Worm (Caenorhabditis elegans) whole organism, young adult: Measurements from ENCODE around the gene ssr-2.
A peak's percentile ranks its signal among the peaks of the same experiment; 100 is the strongest.

ENCODE experiments used
- C06A6.2 ChIP-seq: fragments of 200-800 bp; sonication (Bioruptor generic); conservative IDR thresholded peaks from 2 replicates; pipeline ENCODE4 v1.3.6; 2022; ENCODE audit warnings: missing genetic modification characterization, missing compliant biosample characterization
- C17E4.6 ChIP-seq: fragments of 200-800 bp; sonication (Bioruptor generic); IDR thresholded peaks from 2 replicates; pipeline ENCODE4 v1.3.6; 2022; ENCODE audit warnings: missing genetic modification reagents, missing genetic modification characterization, missing compliant biosample characterization
- D2030.7 ChIP-seq: fragments of 200-800 bp; sonication (Bioruptor generic); IDR thresholded peaks from 2 replicates; pipeline ENCODE4 v1.3.6; 2022; ENCODE audit warnings: missing genetic modification reagents, missing genetic modification characterization, missing compliant biosample characterization
- F22D6.2 ChIP-seq: sonication (generic microtip); optimal IDR thresholded peaks from 2 replicates; lab custom pipeline; 2016; ENCODE audit warnings: mild to moderate bottlenecking, missing genetic modification characterization, missing compliant biosample characterization
- F23B12.7 ChIP-seq: sonication (generic microtip); optimal IDR thresholded peaks from 2 replicates; lab custom pipeline; 2017; ENCODE audit warnings: missing genetic modification characterization, mild to moderate bottlenecking, missing compliant biosample characterization, antibody characterized with exemption, moderate library complexity; ENCODE audit not compliant: insufficient read depth
- F39B2.1 ChIP-seq: fragments of 200-800 bp; sonication (Bioruptor generic); IDR thresholded peaks from 2 replicates; pipeline ENCODE4 v1.3.6; 2022; ENCODE audit warnings: missing genetic modification reagents, missing genetic modification characterization, missing compliant biosample characterization
- F49E8.2 ChIP-seq: sonication (generic microtip); optimal IDR thresholded peaks from 3 replicates; lab custom pipeline; 2017; ENCODE audit warnings: missing genetic modification characterization, mild to moderate bottlenecking, missing compliant biosample characterization, antibody characterized with exemption, moderate library complexity; ENCODE audit not compliant: insufficient read depth
- F52B5.7 ChIP-seq: sonication (generic microtip); optimal IDR thresholded peaks from 2 replicates; lab custom pipeline; 2016; ENCODE audit warnings: mild to moderate bottlenecking, missing genetic modification characterization, missing compliant biosample characterization
- F55B11.4 ChIP-seq: sonication (generic microtip); optimal IDR thresholded peaks from 2 replicates; lab custom pipeline; 2016; ENCODE audit warnings: missing compliant biosample characterization, missing genetic modification characterization, borderline replicate concordance; ENCODE audit not compliant: insufficient read depth
- F57C9.4 ChIP-seq: sonication (generic microtip); optimal IDR thresholded peaks from 2 replicates; lab custom pipeline; 2017; ENCODE audit warnings: mild to moderate bottlenecking, missing genetic modification characterization, missing compliant biosample characterization
- K12H6.12 ChIP-seq: fragments of 200-800 bp; sonication (Bioruptor generic); optimal IDR thresholded peaks from 2 replicates; lab custom pipeline; 2018; ENCODE audit warnings: mild to moderate bottlenecking, missing genetic modification characterization, missing compliant biosample characterization
- T07F8.4 ChIP-seq: sonication (generic microtip); optimal IDR thresholded peaks from 2 replicates; lab custom pipeline; 2016; ENCODE audit warnings: mild to moderate bottlenecking, missing genetic modification characterization, moderate library complexity, missing compliant biosample characterization
- Y53F4B.3 ChIP-seq: fragments of 200-800 bp; sonication (Bioruptor generic); IDR thresholded peaks from 2 replicates; pipeline ENCODE4 v1.3.6; 2022; ENCODE audit warnings: missing genetic modification reagents, missing genetic modification characterization, missing compliant biosample characterization
- akir-1 ChIP-seq: fragments of 200-800 bp; sonication (Bioruptor generic); optimal IDR thresholded peaks from 2 replicates; lab custom pipeline; 2018; ENCODE audit warnings: mild to moderate bottlenecking, missing genetic modification characterization, moderate library complexity, missing compliant biosample characterization
- ama-1 ChIP-seq, 3 experiments: fragments of 150-350 bp in 1 of 3; sonication (generic microtip) in 2 of 3; optimal IDR thresholded peaks; 2 replicates each; lab custom pipeline; 2014 to 2018; ENCODE audit warnings: missing biosample characterization in 2 of 3, missing genetic modification characterization in 2 of 3, missing genetic modification reagents in 2 of 3
- aptf-2 ChIP-seq: fragments of 200-800 bp; sonication (Bioruptor generic); conservative IDR thresholded peaks from 2 replicates; pipeline ENCODE4 v1.3.6; 2022; ENCODE audit warnings: missing genetic modification reagents, missing genetic modification characterization, missing compliant biosample characterization
- aptf-3 ChIP-seq: fragments of 200-800 bp; sonication (Bioruptor generic); IDR thresholded peaks from 2 replicates; pipeline ENCODE4 v1.3.6; 2022; ENCODE audit warnings: missing genetic modification characterization, missing compliant biosample characterization
- atf-7 ChIP-seq: sonication (generic microtip); optimal IDR thresholded peaks from 2 replicates; lab custom pipeline; 2017; ENCODE audit warnings: mild to moderate bottlenecking, missing genetic modification characterization, missing compliant biosample characterization
- athp-1 ChIP-seq: sonication (generic microtip); optimal IDR thresholded peaks from 2 replicates; lab custom pipeline; 2017; ENCODE audit warnings: mild to moderate bottlenecking, missing genetic modification characterization, missing compliant biosample characterization
- attf-6 ChIP-seq: fragments of 200-800 bp; sonication (Bioruptor generic); IDR thresholded peaks from 2 replicates; pipeline ENCODE4 v1.3.6; 2022; ENCODE audit warnings: missing genetic modification reagents, missing genetic modification characterization, missing compliant biosample characterization
- bed-1 ChIP-seq: fragments of 200-800 bp; sonication (Bioruptor generic); IDR thresholded peaks from 2 replicates; pipeline ENCODE4 v1.3.6; 2022; ENCODE audit warnings: missing genetic modification reagents, missing genetic modification characterization, missing compliant biosample characterization
- ceh-100 ChIP-seq: fragments of 200-800 bp; sonication (Bioruptor generic); IDR thresholded peaks from 2 replicates; pipeline ENCODE4 v1.3.6; 2022; ENCODE audit warnings: missing genetic modification reagents, missing genetic modification characterization, missing compliant biosample characterization
- dpl-1 ChIP-seq: fragments of 150-350 bp; optimal IDR thresholded peaks from 2 replicates; lab custom pipeline; 2014; ENCODE audit warnings: missing biosample characterization, missing genetic modification reagents, missing genetic modification characterization
- egl-18 ChIP-seq: fragments of 200-800 bp; sonication (Bioruptor generic); IDR thresholded peaks from 2 replicates; pipeline ENCODE4 v1.3.6; 2022; ENCODE audit warnings: missing genetic modification reagents, missing genetic modification characterization, missing compliant biosample characterization
- ets-4 ChIP-seq: fragments of 200-800 bp; sonication (Bioruptor generic); optimal IDR thresholded peaks from 2 replicates; lab custom pipeline; 2018; ENCODE audit warnings: mild to moderate bottlenecking, missing genetic modification characterization, missing compliant biosample characterization
- him-1 ChIP-seq: sonication (generic microtip); optimal IDR thresholded peaks from 2 replicates; lab custom pipeline; 2016; ENCODE audit warnings: missing genotype, missing genetic modification reagents, missing genetic modification characterization, missing compliant biosample characterization
- hlh-26 ChIP-seq: fragments of 200-800 bp; sonication (Bioruptor generic); conservative IDR thresholded peaks from 2 replicates; pipeline ENCODE4 v1.3.6; 2022; ENCODE audit warnings: missing genetic modification reagents, missing genetic modification characterization, missing compliant biosample characterization
- hmg-1.2 ChIP-seq: fragments of 200-800 bp; sonication (Bioruptor generic); IDR thresholded peaks from 2 replicates; pipeline ENCODE4 v1.3.6; 2022; ENCODE audit warnings: missing genetic modification reagents, missing genetic modification characterization, missing compliant biosample characterization
- hsf-1 ChIP-seq: fragments of 200-800 bp; sonication (Bioruptor generic); IDR thresholded peaks from 2 replicates; pipeline ENCODE4 v1.3.6; 2022; ENCODE audit warnings: missing genetic modification reagents, missing genetic modification characterization, missing compliant biosample characterization
- let-607 ChIP-seq, 2 experiments: fragments of 200-800 bp in 1 of 2; sonication (Bioruptor generic) in 1 of 2; sonication (generic microtip) in 1 of 2; optimal IDR thresholded peaks; 2 replicates each; lab custom pipeline; 2016 to 2018; ENCODE audit warnings: mild to moderate bottlenecking in 2 of 2, missing compliant biosample characterization in 2 of 2, missing genetic modification characterization in 2 of 2, moderate library complexity in 2 of 2, missing genotype in 1 of 2
- lin-26 ChIP-seq: fragments of 200-800 bp; sonication (Bioruptor generic); IDR thresholded peaks from 2 replicates; pipeline ENCODE4 v1.3.6; 2022; ENCODE audit warnings: missing genetic modification reagents, missing genetic modification characterization, missing compliant biosample characterization
- lin-35 ChIP-seq, 3 experiments: fragments of 150-350 bp in 2 of 3; sonication (generic microtip) in 1 of 3; optimal IDR thresholded peaks; 2 replicates each; lab custom pipeline; 2014 to 2018; ENCODE audit warnings: missing biosample characterization in 3 of 3, missing genetic modification characterization in 3 of 3, missing genetic modification reagents in 3 of 3
- lin-54 ChIP-seq: fragments of 200-800 bp; sonication (Bioruptor generic); optimal IDR thresholded peaks from 2 replicates; lab custom pipeline; 2018; ENCODE audit warnings: mild to moderate bottlenecking, missing genetic modification characterization, missing compliant biosample characterization
- lsl-1 ChIP-seq: fragments of 200-800 bp; sonication (Bioruptor generic); optimal IDR thresholded peaks from 2 replicates; lab custom pipeline; 2018; ENCODE audit warnings: mild to moderate bottlenecking, missing genetic modification characterization, moderate library complexity, missing compliant biosample characterization
- lsy-27 ChIP-seq: sonication (generic microtip); optimal IDR thresholded peaks from 2 replicates; lab custom pipeline; 2017; ENCODE audit warnings: missing genetic modification characterization, mild to moderate bottlenecking, missing compliant biosample characterization, antibody characterized with exemption, missing genotype, borderline replicate concordance; ENCODE audit not compliant: insufficient read depth
- madf-3 ChIP-seq: fragments of 200-800 bp; sonication (Bioruptor generic); IDR thresholded peaks from 2 replicates; pipeline ENCODE4 v1.3.6; 2022; ENCODE audit warnings: missing genetic modification reagents, missing genetic modification characterization, missing compliant biosample characterization
- nfya-1 ChIP-seq: sonication (generic microtip); optimal IDR thresholded peaks from 2 replicates; lab custom pipeline; 2017; ENCODE audit warnings: antibody characterized with exemption, missing compliant biosample characterization, missing genetic modification characterization, borderline replicate concordance; ENCODE audit not compliant: insufficient read depth
- nfyb-1 ChIP-seq: fragments of 200-800 bp; sonication (Bioruptor generic); IDR thresholded peaks from 2 replicates; pipeline ENCODE4 v1.3.6; 2022; ENCODE audit warnings: missing genetic modification reagents, missing genetic modification characterization, missing compliant biosample characterization
- nhr-90 ChIP-seq: sonication (generic microtip); optimal IDR thresholded peaks from 2 replicates; lab custom pipeline; 2016; ENCODE audit warnings: missing genotype, mild to moderate bottlenecking, missing genetic modification characterization, missing compliant biosample characterization
- sea-2 ChIP-seq: fragments of 200-800 bp; sonication (Bioruptor generic); IDR thresholded peaks from 2 replicates; pipeline ENCODE4 v1.3.6; 2022; ENCODE audit warnings: missing genetic modification characterization, missing compliant biosample characterization
- snpc-1.1 ChIP-seq: sonication (generic microtip); optimal IDR thresholded peaks from 2 replicates; lab custom pipeline; 2017; ENCODE audit warnings: missing genetic modification characterization, mild to moderate bottlenecking, missing compliant biosample characterization, antibody characterized with exemption, moderate library complexity, missing genotype, missing genetic modification reagents; ENCODE audit not compliant: insufficient read depth
- snpc-4 ChIP-seq, 5 experiments: fragments of 150-350 bp in 1 of 5; sonication (generic microtip) in 4 of 5; optimal IDR thresholded peaks; 2 replicates each; lab custom pipeline; 2014 to 2018; ENCODE audit warnings: missing genetic modification characterization in 5 of 5, missing biosample characterization in 3 of 5, antibody characterized with exemption in 2 of 5, mild to moderate bottlenecking in 2 of 5, missing compliant biosample characterization in 2 of 5, missing genotype in 2 of 5, moderate library complexity in 2 of 5, missing genetic modification reagents in 1 of 5
- somi-1 ChIP-seq: fragments of 200-800 bp; sonication (Bioruptor generic); optimal IDR thresholded peaks from 2 replicates; lab custom pipeline; 2018; ENCODE audit warnings: mild to moderate bottlenecking, missing genetic modification characterization, missing compliant biosample characterization
- tbp1 ChIP-seq: fragments of 200-800 bp; sonication (Bioruptor generic); optimal IDR thresholded peaks from 2 replicates; lab custom pipeline; 2018; ENCODE audit warnings: mild to moderate bottlenecking, missing genetic modification characterization, missing compliant biosample characterization
- ztf-28 ChIP-seq: fragments of 200-800 bp; sonication (Bioruptor generic); IDR thresholded peaks from 2 replicates; pipeline ENCODE4 v1.3.6; 2022; ENCODE audit warnings: missing genetic modification reagents, missing genetic modification characterization, missing compliant biosample characterization
- ztf-6 ChIP-seq: fragments of 200-800 bp; sonication (Bioruptor generic); IDR thresholded peaks from 2 replicates; pipeline ENCODE4 v1.3.6; 2022; ENCODE audit warnings: missing genetic modification reagents, missing genetic modification characterization, missing compliant biosample characterization

The ssr-2 gene

ce11 chrX:2852388-2852908 lies 24.9 kb upstream of the ssr-2 start, which contains the start of gene kin-29 (continued):
- no peak for TF ChIP-seq F39B2.1 (GFP tag; lab: Robert Waterston, UW)
- TF ChIP-seq K12H6.12 (tag; lab: Kevin White, UChicago), result peak; percentile 96
- peak; percentile 51 for TF ChIP-seq F57C9.4 (tag; lab: Kevin White, UChicago)
- TF ChIP-seq aptf-3 (GFP tag; lab: Robert Waterston, UW), result no peak
- TF ChIP-seq atf-7 (tag; lab: Kevin White, UChicago), result peak; percentile 64
- no peak for TF ChIP-seq athp-1 (tag; lab: Kevin White, UChicago)
- TF ChIP-seq tbp1 (GFP tag; lab: Kevin White, UChicago), result peak; percentile 41
- TF ChIP-seq somi-1 (GFP tag; lab: Kevin White, UChicago), result peak; percentile 61
- peak; percentile 84 for TF ChIP-seq nfyb-1 (GFP tag; lab: Robert Waterston, UW)
- TF ChIP-seq hsf-1 (GFP tag; lab: Robert Waterston, UW), result no peak
- TF ChIP-seq C17E4.6 (GFP tag; lab: Robert Waterston, UW), result 0 out of 2 replicates have a peak, but pooled peaks have one; percentile 14
- TF ChIP-seq let-607 (tag; optimal IDR thresholded peaks at IDR 0.05; lab: Kevin White, UChicago), result peak; percentile 37 to 55
- TF ChIP-seq ztf-28 (GFP tag; lab: Robert Waterston, UW), result no peak
- TF ChIP-seq lsl-1 (GFP tag; lab: Kevin White, UChicago), result peak; percentile 9
- TF ChIP-seq F55B11.4 (tag; lab: Kevin White, UChicago), result no peak
- TF ChIP-seq akir-1 (GFP tag; lab: Kevin White, UChicago), result no peak
- no peak for TF ChIP-seq ztf-6 (GFP tag; lab: Robert Waterston, UW)
- TF ChIP-seq lsy-27 (tag; lab: Kevin White, UChicago), result no peak
- TF ChIP-seq ceh-100 (GFP tag; lab: Robert Waterston, UW), result no peak
- no peak for TF ChIP-seq egl-18 (GFP tag; lab: Robert Waterston, UW)
- TF ChIP-seq lin-35 (GFP tag; optimal IDR thresholded peaks at IDR 0.05; lab: Kevin White, UChicago), result peak in 1 of 3 experiments; percentile 68
- peak; percentile 15 for TF ChIP-seq snpc-4 (GFP tag; optimal IDR thresholded peaks at IDR 0.05; lab: Kevin White, UChicago)
- TF ChIP-seq snpc-4 (tag; optimal IDR thresholded peaks at IDR 0.05; lab: Kevin White, UChicago), result peak in 3 of 4 experiments; percentile 43 to 66 (median 66)
- TF ChIP-seq snpc-1.1 (tag; lab: Kevin White, UChicago), result no peak
- TF ChIP-seq ets-4 (GFP tag; lab: Kevin White, UChicago), result peak; percentile 7
- TF ChIP-seq aptf-2 (GFP tag; lab: Robert Waterston, UW), result no peak
- peak; percentile 47 for TF ChIP-seq lin-54 (GFP tag; lab: Kevin White, UChicago)
- no peak for TF ChIP-seq madf-3 (GFP tag; lab: Robert Waterston, UW)
- TF ChIP-seq attf-6 (GFP tag; lab: Robert Waterston, UW), result no peak
- TF ChIP-seq F22D6.2 (tag; lab: Kevin White, UChicago), result no peak
- TF ChIP-seq him-1, result no peak
- TF ChIP-seq ama-1 (optimal IDR thresholded peaks at IDR 0.05; lab: Kevin White, UChicago), result no peak
- TF ChIP-seq ama-1 (GFP tag; optimal IDR thresholded peaks at IDR 0.05; lab: Kevin White, UChicago), result no peak
- TF ChIP-seq F23B12.7 (tag; lab: Kevin White, UChicago), result peak; percentile 40
- TF ChIP-seq sea-2, result no peak
- peak; percentile 20 for TF ChIP-seq F52B5.7 (tag; lab: Kevin White, UChicago)
- TF ChIP-seq D2030.7, result no peak
- peak; percentile 58; the same call in 1 of the 2 replicates for TF ChIP-seq lin-26
- no peak for TF ChIP-seq nfya-1 (tag; lab: Kevin White, UChicago)
- TF ChIP-seq nhr-90 (tag; lab: Kevin White, UChicago), result peak; percentile 22
- peak; percentile 70; the same call in 1 of the 2 replicates for TF ChIP-seq hmg-1.2
- TF ChIP-seq F49E8.2, result no peak
- no peak for TF ChIP-seq dpl-1 (GFP tag; lab: Kevin White, UChicago)
- no peak for TF ChIP-seq bed-1 (GFP tag; lab: Robert Waterston, UW)
- no peak for TF ChIP-seq Y53F4B.3 (GFP tag; lab: Robert Waterston, UW)
- TF ChIP-seq T07F8.4 (tag; lab: Kevin White, UChicago), result peak; percentile 51
- TF ChIP-seq C06A6.2 (GFP tag; lab: Robert Waterston, UW), result peak; percentile 48; the same call in 1 of the 2 replicates
- no peak for TF ChIP-seq hlh-26 (GFP tag; lab: Robert Waterston, UW)
